Worm (Caenorhabditis elegans): ENCODE results near the gene fbxa-52.
"Not testable (repeated sequence)": the region's sequence is repeated elsewhere in the genome, so short reads cannot be mapped to it uniquely, and the experiment has no call there.

ce11 chrX:1689996-1690395 lies 22.4 kb downstream of the fbxa-52 start, which contains the start of gene C36C9.12:
- not testable (repeated sequence) for TF ChIP-seq him-1, dao-5, W03F9.2 (tag; optimal IDR thresholded peaks at IDR 0.05)

All from whole organism, L4/young adult.